In genomic region chr3L:22132726-22133125, dm6 we compare ENCODE assay signal across 3 fruit fly cellular contexts.
A peak's percentile ranks its signal among the peaks of the same experiment; 100 is the strongest.
TF ChIP-seq lines count a peak whose summit lies in the region.

No protein-coding gene starts in this region.

- TF ChIP-seq CTCF in whole organism, embryonic (GFP tag; optimal IDR thresholded peaks at IDR 0.05; lab: Kevin White, UChicago) = no peak

TF ChIP-seq in whole organism, embryonic, 481 proteins besides CTCF, POLR2A, EP300 and RAD21:
- TF ChIP-seq z (GFP tag; IDR thresholded peaks at IDR 0.05; lab: Robert Waterston, UW) (peak; percentile 82), CG15479 (GFP tag; optimal IDR thresholded peaks at IDR 0.05; lab: Kevin White, UChicago) (peak; percentile 33), trem (tag; optimal IDR thresholded peaks at IDR 0.05; lab: Kevin White, UChicago) (no peak), Opbp (GFP tag; IDR thresholded peaks at IDR 0.05; lab: Robert Waterston, UW; ENCODE audit: partially characterized antibody) (0 out of 3 replicates have a peak, but pooled peaks have one; percentile 21), sens (GFP tag; lab: Kevin White, UChicago) (peak; percentile 14), CG15601 (tag; optimal IDR thresholded peaks at IDR 0.05; lab: Kevin White, UChicago) (peak; percentile 4), Six4 (GFP tag; optimal IDR thresholded peaks at IDR 0.05; lab: Kevin White, UChicago) (no peak), tll (GFP tag; optimal IDR thresholded peaks at IDR 0.05; lab: Kevin White, UChicago) (peak in 1 of 2 experiments; percentile 21), ttk (GFP tag; IDR thresholded peaks at IDR 0.05; lab: Robert Waterston, UW) (peak; percentile 23; the same call in 1 of the 2 replicates), CG10654 (GFP tag; optimal IDR thresholded peaks at IDR 0.05; lab: Kevin White, UChicago) (no peak), Atf3 (GFP tag; optimal IDR thresholded peaks at IDR 0.05; lab: Kevin White, UChicago) (no peak), Nf-YB (GFP tag; optimal IDR thresholded peaks at IDR 0.05; lab: Kevin White, UChicago) (peak; percentile 96), CG1832 (GFP tag; optimal IDR thresholded peaks at IDR 0.05; lab: Kevin White, UChicago) (peak; percentile 45), Nf-YC (tag; optimal IDR thresholded peaks at IDR 0.05; lab: Kevin White, UChicago) (peak; percentile 86), Trl (optimal IDR thresholded peaks at IDR 0.05; lab: Kevin White, UChicago) (peak in 1 of 2 experiments; percentile 46), Trl (GFP tag; optimal IDR thresholded peaks at IDR 0.05; lab: Kevin White, UChicago) (no peak), danr (GFP tag; IDR thresholded peaks at IDR 0.05; lab: Robert Waterston, UW) (no peak), gcm (GFP tag; optimal IDR thresholded peaks at IDR 0.05; lab: Kevin White, UChicago) (peak; percentile 75)

TF ChIP-seq in whole organism, prepupa, 60 proteins besides CTCF, POLR2A, EP300 and RAD21:
- TF ChIP-seq fd59A (GFP tag; optimal IDR thresholded peaks at IDR 0.05; lab: Kevin White, UChicago) = no peak
- no peak for TF ChIP-seq Sox15 (GFP tag; optimal IDR thresholded peaks at IDR 0.05; lab: Kevin White, UChicago)
- TF ChIP-seq Eip93F (GFP tag; optimal IDR thresholded peaks at IDR 0.05; lab: Kevin White, UChicago) = no peak
- no peak for TF ChIP-seq CG32006 (GFP tag; optimal IDR thresholded peaks at IDR 0.05; lab: Kevin White, UChicago)
- peak; percentile 35 for TF ChIP-seq Eip78C (GFP tag; lab: Kevin White, UChicago)
- no peak for TF ChIP-seq dsx (GFP tag; optimal IDR thresholded peaks at IDR 0.05; lab: Kevin White, UChicago; ENCODE audit: poor library complexity, severe bottlenecking)

TF ChIP-seq in whole organism, pupa, 21 proteins besides CTCF, POLR2A, EP300 and RAD21:
- no peak for TF ChIP-seq CG4496 (GFP tag; IDR thresholded peaks at IDR 0.05; lab: Robert Waterston, UW)
- no peak for TF ChIP-seq CG13204 (GFP tag; optimal IDR thresholded peaks at IDR 0.05; lab: Kevin White, UChicago)
- TF ChIP-seq EcR (GFP tag; optimal IDR thresholded peaks at IDR 0.05; lab: Kevin White, UChicago) = peak; percentile 87
- no peak for TF ChIP-seq gl (tag; optimal IDR thresholded peaks at IDR 0.05; lab: Kevin White, UChicago)
- no peak for TF ChIP-seq CG32121 (GFP tag; IDR thresholded peaks at IDR 0.05; lab: Robert Waterston, UW)
- no peak for TF ChIP-seq CG8159 (tag; optimal IDR thresholded peaks at IDR 0.05; lab: Kevin White, UChicago)
- no peak for TF ChIP-seq D1 (tag; optimal IDR thresholded peaks at IDR 0.05; lab: Kevin White, UChicago)
